Worm (Caenorhabditis elegans) whole organism, L1 larva: Measurements from ENCODE around the gene fat-7.

Experiments
- elt-3 ChIP-seq, 6 experiments: fragments of 150-350 bp in 1 of 6; sonication (generic microtip); optimal IDR thresholded peaks; 2 replicates each; lab custom pipeline; 2017 to 2018; ENCODE audit warnings: missing biosample characterization in 6 of 6, missing genetic modification characterization in 6 of 6, inconsistent platforms in 1 of 6
- mdl-1 ChIP-seq, 2 experiments: fragments of 150-350 bp; optimal IDR thresholded peaks; 2 replicates each; lab custom pipeline; 2014 to 2017; ENCODE audit warnings: missing biosample characterization in 2 of 2, missing genetic modification characterization in 2 of 2, inconsistent platforms in 1 of 2
- nhr-77 ChIP-seq: fragments of 150-350 bp; optimal IDR thresholded peaks from 2 replicates; lab custom pipeline; 2014; ENCODE audit warnings: missing biosample characterization, missing genetic modification characterization
- pqm-1 ChIP-seq: sonication (generic microtip); optimal IDR thresholded peaks from 3 replicates; lab custom pipeline; 2017; ENCODE audit warnings: missing biosample characterization, missing genetic modification characterization
- skn-1 ChIP-seq: fragments of 150-350 bp; optimal IDR thresholded peaks from 2 replicates; lab custom pipeline; 2014; ENCODE audit warnings: missing biosample characterization, missing genetic modification characterization
- ztf-11 ChIP-seq, 2 experiments: sonication (generic microtip); optimal IDR thresholded peaks; 2 replicates each; lab custom pipeline; 2016 to 2017; ENCODE audit warnings: missing genetic modification characterization in 2 of 2, missing biosample characterization in 1 of 2, missing compliant biosample characterization in 1 of 2

ce11 chrV:7142661-7143060, 10.3 kb downstream of the fat-7 start:
- TF ChIP-seq pqm-1 (tag; lab: Kevin White, UChicago) (no peak), nhr-77 (tag; lab: Kevin White, UChicago) (no peak), mdl-1 (tag; optimal IDR thresholded peaks at IDR 0.05; lab: Kevin White, UChicago) (no peak), ztf-11 (tag; optimal IDR thresholded peaks at IDR 0.05; lab: Kevin White, UChicago) (no peak), elt-3 (tag; optimal IDR thresholded peaks at IDR 0.05; lab: Kevin White, UChicago) (no peak), skn-1 (tag; lab: Kevin White, UChicago) (no peak)
